Fruit fly (Drosophila melanogaster): ENCODE measurements around the gene HP1D3csd.
A peak's percentile ranks its signal among the peaks of the same experiment; 100 is the strongest.

dm6 chrX:19163446-19163845, 26.6 kb upstream of the HP1D3csd start:
- TF ChIP-seq Hr39 (GFP tag; optimal IDR thresholded peaks at IDR 0.05) = no peak
- TF ChIP-seq cyc (GFP tag; optimal IDR thresholded peaks at IDR 0.05) = no peak
- no peak for TF ChIP-seq OdsH (GFP tag; optimal IDR thresholded peaks at IDR 0.05)
- TF ChIP-seq ss (GFP tag; optimal IDR thresholded peaks at IDR 0.05) = no peak
- no peak for TF ChIP-seq CG8119 (GFP tag; IDR thresholded peaks at IDR 0.05)
- no peak for TF ChIP-seq spab (GFP tag; optimal IDR thresholded peaks at IDR 0.05)
- no peak for TF ChIP-seq CG16779 (tag; optimal IDR thresholded peaks at IDR 0.05)
- TF ChIP-seq CG31627 (GFP tag; optimal IDR thresholded peaks at IDR 0.05) = no peak
- no peak for TF ChIP-seq CG32006 (GFP tag; optimal IDR thresholded peaks at IDR 0.05)
- TF ChIP-seq Blimp-1 (GFP tag; optimal IDR thresholded peaks at IDR 0.05) = peak; percentile 17
- TF ChIP-seq CG8632 (GFP tag; optimal IDR thresholded peaks at IDR 0.05) = no peak
- no peak for TF ChIP-seq Gug (GFP tag; IDR thresholded peaks at IDR 0.05)
- no peak for TF ChIP-seq CG6792 (GFP tag; optimal IDR thresholded peaks at IDR 0.05)

All from whole organism, prepupa.